Worm (Caenorhabditis elegans) whole organism, L4 larva: ENCODE data around the gene riok-3.
A peak's percentile ranks its signal among the peaks of the same experiment; 100 is the strongest.
"Not testable (repeated sequence)": the region's sequence is repeated elsewhere in the genome, so short reads cannot be mapped to it uniquely, and the experiment has no call there.

Experiments
- D1046.2 ChIP-seq: fragments of 200-800 bp; sonication (Bioruptor generic); IDR thresholded peaks from 2 replicates; pipeline ENCODE4 v1.3.6; 2022; ENCODE audit warnings: missing genetic modification characterization, missing compliant biosample characterization
- F26F4.8 ChIP-seq: fragments of 200-800 bp; sonication (Bioruptor generic); conservative IDR thresholded peaks from 2 replicates; pipeline ENCODE4 v1.3.6; 2022; ENCODE audit warnings: missing genetic modification characterization, missing compliant biosample characterization
- F44E2.7 ChIP-seq: fragments of 200-800 bp; sonication (Bioruptor generic); IDR thresholded peaks from 2 replicates; pipeline ENCODE4 v2.1.2; 2022; ENCODE audit warnings: missing genetic modification characterization, missing compliant biosample characterization
- T26A8.4 ChIP-seq: fragments of 200-800 bp; sonication (Bioruptor generic); IDR thresholded peaks from 2 replicates; pipeline ENCODE4 v1.3.6; 2022; ENCODE audit warnings: missing genetic modification characterization, missing compliant biosample characterization
- Y48G9A.11 ChIP-seq: fragments of 200-800 bp; sonication (Bioruptor generic); IDR thresholded peaks from 2 replicates; pipeline ENCODE4 v1.3.6; 2022; ENCODE audit warnings: missing genetic modification reagents, missing genetic modification characterization, missing compliant biosample characterization
- ZK337.2 ChIP-seq: fragments of 200-800 bp; sonication (Bioruptor generic); IDR thresholded peaks from 2 replicates; pipeline ENCODE4 v1.3.6; 2022; ENCODE audit warnings: missing genetic modification reagents, missing genetic modification characterization, missing compliant biosample characterization
- arid-1 ChIP-seq: fragments of 200-800 bp; sonication (Bioruptor generic); conservative IDR thresholded peaks from 2 replicates; pipeline ENCODE4 v1.3.6; 2022; ENCODE audit warnings: missing genetic modification reagents, missing genetic modification characterization, missing compliant biosample characterization
- cey-2 ChIP-seq: sonication (generic microtip); optimal IDR thresholded peaks from 3 replicates; lab custom pipeline; 2017; ENCODE audit warnings: missing genetic modification characterization, mild to moderate bottlenecking, missing compliant biosample characterization, antibody characterized with exemption, borderline replicate concordance; ENCODE audit not compliant: insufficient read depth
- ctbp-1 ChIP-seq: fragments of 200-800 bp; sonication (Bioruptor generic); IDR thresholded peaks from 2 replicates; pipeline ENCODE4 v1.3.6; 2022; ENCODE audit warnings: missing genetic modification reagents, missing genetic modification characterization, missing compliant biosample characterization
- daf-12 ChIP-seq: fragments of 150-350 bp; optimal IDR thresholded peaks from 2 replicates; lab custom pipeline; 2014; ENCODE audit warnings: missing biosample characterization, missing genetic modification reagents, missing genetic modification characterization
- dmd-6 ChIP-seq: fragments of 200-800 bp; sonication (Bioruptor generic); IDR thresholded peaks from 2 replicates; pipeline ENCODE4 v1.3.6; 2022; ENCODE audit warnings: missing genetic modification reagents, missing genetic modification characterization, missing compliant biosample characterization
- dmd-8 ChIP-seq: fragments of 200-800 bp; sonication (Bioruptor generic); IDR thresholded peaks from 2 replicates; pipeline ENCODE4 v1.3.6; 2022; ENCODE audit warnings: missing genetic modification characterization, missing compliant biosample characterization
- dpl-1 ChIP-seq: fragments of 150-350 bp; optimal IDR thresholded peaks from 2 replicates; lab custom pipeline; 2014; ENCODE audit warnings: missing biosample characterization, missing genetic modification reagents, missing genetic modification characterization
- duxl-1 ChIP-seq: sonication (generic microtip); optimal IDR thresholded peaks from 2 replicates; lab custom pipeline; 2016; ENCODE audit warnings: mild to moderate bottlenecking, missing genetic modification characterization, moderate library complexity, missing compliant biosample characterization; ENCODE audit not compliant: poor library complexity
- dve-1 ChIP-seq: sonication (generic microtip); optimal IDR thresholded peaks from 2 replicates; lab custom pipeline; 2017; ENCODE audit warnings: antibody characterized with exemption, mild to moderate bottlenecking, missing genetic modification characterization, missing compliant biosample characterization; ENCODE audit not compliant: insufficient read depth
- fkh-10 ChIP-seq: fragments of 150-350 bp; optimal IDR thresholded peaks from 2 replicates; lab custom pipeline; 2014; ENCODE audit warnings: missing biosample characterization, missing genetic modification reagents, missing genetic modification characterization
- hif-1 ChIP-seq, 2 experiments: sonication (generic microtip); optimal IDR thresholded peaks; 2 replicates each; lab custom pipeline; 2016 to 2017; ENCODE audit warnings: missing compliant biosample characterization in 2 of 2, missing genetic modification characterization in 2 of 2, missing genetic modification reagents in 2 of 2, missing genotype in 2 of 2, mild to moderate bottlenecking in 1 of 2
- hlh-30 ChIP-seq: sonication (generic microtip); optimal IDR thresholded peaks from 2 replicates; lab custom pipeline; 2017; ENCODE audit warnings: antibody characterized with exemption, mild to moderate bottlenecking, missing genetic modification characterization, missing compliant biosample characterization; ENCODE audit not compliant: insufficient read depth
- hmg-1.1 ChIP-seq: fragments of 200-800 bp; sonication (Bioruptor generic); IDR thresholded peaks from 2 replicates; pipeline ENCODE4 v1.3.6; 2022; ENCODE audit warnings: missing genetic modification reagents, missing genetic modification characterization, missing compliant biosample characterization
- lim-7 ChIP-seq: fragments of 200-800 bp; sonication (Bioruptor generic); IDR thresholded peaks from 2 replicates; pipeline ENCODE4 v1.3.6; 2022; ENCODE audit warnings: missing genetic modification characterization, missing compliant biosample characterization
- lin-1 ChIP-seq: fragments of 200-800 bp; sonication (Bioruptor generic); IDR thresholded peaks from 2 replicates; pipeline ENCODE4 v1.3.6; 2022; ENCODE audit warnings: missing genetic modification reagents, missing genetic modification characterization, missing compliant biosample characterization
- lin-13 ChIP-seq: fragments of 150-350 bp; optimal IDR thresholded peaks from 2 replicates; lab custom pipeline; 2014; ENCODE audit warnings: missing biosample characterization, missing genetic modification reagents, missing genetic modification characterization
- lin-38 ChIP-seq: fragments of 200-800 bp; sonication (Bioruptor generic); IDR thresholded peaks from 2 replicates; pipeline ENCODE4 v1.3.6; 2022; ENCODE audit warnings: missing genetic modification reagents, missing genetic modification characterization, missing compliant biosample characterization
- lir-3 ChIP-seq: sonication (generic microtip); optimal IDR thresholded peaks from 2 replicates; lab custom pipeline; 2016; ENCODE audit warnings: mild to moderate bottlenecking, missing genetic modification characterization, missing compliant biosample characterization
- lsy-2 ChIP-seq, 2 experiments: fragments of 150-350 bp in 1 of 2; sonication (generic microtip) in 1 of 2; optimal IDR thresholded peaks; 2 replicates each; lab custom pipeline; 2014 to 2017; ENCODE audit warnings: missing biosample characterization in 2 of 2, missing genetic modification characterization in 2 of 2
- madf-5 ChIP-seq, 2 experiments: fragments of 200-800 bp; sonication (Bioruptor generic); IDR thresholded peaks; 2 replicates each; pipeline ENCODE4 v1.3.6; 2022; ENCODE audit warnings: missing compliant biosample characterization in 2 of 2, missing genetic modification characterization in 2 of 2
- madf-9 ChIP-seq: fragments of 200-800 bp; sonication (Bioruptor generic); conservative IDR thresholded peaks from 2 replicates; pipeline ENCODE4 v1.3.6; 2022; ENCODE audit warnings: missing genetic modification reagents, missing genetic modification characterization, missing compliant biosample characterization
- mdt-29 ChIP-seq: fragments of 200-800 bp; sonication (Bioruptor generic); IDR thresholded peaks from 2 replicates; pipeline ENCODE4 v1.3.6; 2022; ENCODE audit warnings: missing genetic modification reagents, missing genetic modification characterization, missing compliant biosample characterization
- mes-2 ChIP-seq: sonication (generic microtip); optimal IDR thresholded peaks from 2 replicates; lab custom pipeline; 2016; ENCODE audit warnings: missing genotype, mild to moderate bottlenecking, missing genetic modification characterization, missing compliant biosample characterization; ENCODE audit not compliant: poor library complexity, severe bottlenecking
- nhr-11 ChIP-seq: fragments of 150-350 bp; optimal IDR thresholded peaks from 2 replicates; lab custom pipeline; 2014; ENCODE audit warnings: missing biosample characterization, missing genetic modification characterization
- nhr-76 ChIP-seq: fragments of 150-350 bp; optimal IDR thresholded peaks from 2 replicates; lab custom pipeline; 2014; ENCODE audit warnings: missing biosample characterization, missing genetic modification characterization
- nhr-77 ChIP-seq: fragments of 150-350 bp; optimal IDR thresholded peaks from 2 replicates; lab custom pipeline; 2014; ENCODE audit warnings: missing biosample characterization, missing genetic modification characterization
- pha-4 ChIP-seq, 2 experiments: fragments of 150-350 bp in 1 of 2; fragments of 200-800 bp in 1 of 2; sonication (Bioruptor generic) in 1 of 2; IDR thresholded peaks in 1 of 2; optimal IDR thresholded peaks in 1 of 2; 2 replicates each; pipeline versions ENCODE4 v1.3.6 to Lab custom; 2014 to 2022; ENCODE audit warnings: missing genetic modification characterization in 2 of 2, missing genetic modification reagents in 2 of 2, missing biosample characterization in 1 of 2, missing compliant biosample characterization in 1 of 2
- pqm-1 ChIP-seq: sonication (generic microtip); optimal IDR thresholded peaks from 2 replicates; lab custom pipeline; 2017; ENCODE audit warnings: missing biosample characterization, missing genetic modification characterization
- saeg-2 ChIP-seq: fragments of 200-800 bp; sonication (Bioruptor generic); IDR thresholded peaks from 2 replicates; pipeline ENCODE4 v1.3.6; 2022; ENCODE audit warnings: missing genetic modification reagents, missing genetic modification characterization, missing compliant biosample characterization
- skn-1 ChIP-seq: fragments of 150-350 bp; optimal IDR thresholded peaks from 2 replicates; lab custom pipeline; 2014; ENCODE audit warnings: missing biosample characterization, missing genetic modification characterization
- snpc-1.2 ChIP-seq: fragments of 200-800 bp; sonication (Bioruptor generic); IDR thresholded peaks from 2 replicates; pipeline ENCODE4 v1.3.6; 2022; ENCODE audit warnings: missing genetic modification reagents, missing genetic modification characterization, missing compliant biosample characterization
- spr-1 ChIP-seq: sonication (generic microtip); optimal IDR thresholded peaks from 2 replicates; lab custom pipeline; 2016; ENCODE audit warnings: mild to moderate bottlenecking, missing genetic modification characterization, missing compliant biosample characterization
- spr-3 ChIP-seq: fragments of 200-800 bp; sonication (Bioruptor generic); optimal IDR thresholded peaks from 2 replicates; lab custom pipeline; 2018; ENCODE audit warnings: mild to moderate bottlenecking, missing genetic modification characterization, missing compliant biosample characterization
- tag-97 ChIP-seq: fragments of 200-800 bp; sonication (Bioruptor generic); IDR thresholded peaks from 2 replicates; pipeline ENCODE4 v1.3.6; 2022; ENCODE audit warnings: missing genetic modification characterization, missing compliant biosample characterization
- tra-1 ChIP-seq: fragments of 200-800 bp; sonication (Bioruptor generic); IDR thresholded peaks from 2 replicates; pipeline ENCODE4 v1.3.6; 2022; ENCODE audit warnings: missing genetic modification reagents, missing genetic modification characterization, missing compliant biosample characterization
- unc-130 ChIP-seq: sonication (generic microtip); optimal IDR thresholded peaks from 2 replicates; lab custom pipeline; 2016; ENCODE audit warnings: missing genetic modification reagents, missing genetic modification characterization, missing compliant biosample characterization
- vab-7 ChIP-seq: fragments of 200-800 bp; sonication (Bioruptor generic); IDR thresholded peaks from 2 replicates; pipeline ENCODE4 v1.3.6; 2022; ENCODE audit warnings: missing genetic modification reagents, missing genetic modification characterization, missing compliant biosample characterization
- zfp-2 ChIP-seq: sonication (generic microtip); optimal IDR thresholded peaks from 2 replicates; lab custom pipeline; 2016; ENCODE audit warnings: mild to moderate bottlenecking, missing genetic modification characterization, missing compliant biosample characterization
- ztf-11 ChIP-seq: fragments of 150-350 bp; optimal IDR thresholded peaks from 2 replicates; lab custom pipeline; 2014; ENCODE audit warnings: missing biosample characterization, missing genetic modification characterization
- ztf-7 ChIP-seq: fragments of 150-350 bp; optimal IDR thresholded peaks from 2 replicates; lab custom pipeline; 2014; ENCODE audit warnings: missing biosample characterization, missing genetic modification characterization

Gene riok-3

DNA sequence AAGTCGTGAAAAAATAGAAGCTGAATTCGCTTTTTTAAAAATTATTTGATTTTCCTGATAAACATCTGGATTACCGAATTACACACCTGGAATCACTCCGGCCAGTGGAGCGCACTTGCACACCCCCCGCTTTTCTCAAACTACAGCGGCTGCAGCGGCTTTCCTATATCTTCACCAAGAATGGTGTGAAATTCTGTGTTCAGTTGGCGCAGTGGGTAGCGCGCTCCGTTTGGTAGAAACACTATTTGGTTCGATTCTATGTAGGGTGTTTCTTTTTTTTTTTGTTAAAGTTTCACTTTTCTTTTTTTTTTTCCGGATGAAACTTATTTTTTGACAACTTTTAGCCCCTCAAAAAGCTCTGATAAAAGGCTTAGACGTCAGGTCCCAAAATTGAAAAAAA lies 44.3 kb upstream of the riok-3 start:
- TF ChIP-seq mdt-29 (peak; percentile 47; the same call in 1 of the 2 replicates), F44E2.7 (0 out of 2 replicates have a peak, but pooled peaks have one; percentile 20), lin-38 (GFP tag; lab: Robert Waterston, UW) (peak; percentile 86), dmd-8 (GFP tag; lab: Robert Waterston, UW) (peak; percentile 66; the same call in 1 of the 2 replicates), lin-1 (GFP tag; lab: Robert Waterston, UW) (peak; percentile 28; the same call in 1 of the 2 replicates), snpc-1.2 (GFP tag; lab: Robert Waterston, UW) (peak; percentile 73), ZK337.2 (GFP tag; lab: Robert Waterston, UW) (0 out of 2 replicates have a peak, but pooled peaks have one; percentile 48), ctbp-1 (GFP tag; lab: Robert Waterston, UW) (peak; percentile 34; the same call in 1 of the 2 replicates), lim-7 (GFP tag; lab: Robert Waterston, UW) (peak; percentile 73), vab-7 (GFP tag; lab: Robert Waterston, UW) (peak; percentile 69), Y48G9A.11 (GFP tag; lab: Robert Waterston, UW) (peak; percentile 58), F26F4.8 (GFP tag; lab: Robert Waterston, UW) (peak; percentile 54; the same call in 1 of the 2 replicates), arid-1 (peak; percentile 63; the same call in 1 of the 2 replicates), hmg-1.1 (GFP tag; lab: Robert Waterston, UW) (peak; percentile 51; the same call in 1 of the 2 replicates), madf-9 (0 out of 2 replicates have a peak, but pooled peaks have one; percentile 42), tra-1 (GFP tag; lab: Robert Waterston, UW) (0 out of 2 replicates have a peak, but pooled peaks have one; percentile 31), pha-4 (GFP tag; IDR thresholded peaks at IDR 0.05; lab: Robert Waterston, UW) (peak; percentile 60; the same call in 1 of the 2 replicates), madf-5 (GFP tag; IDR thresholded peaks at IDR 0.05; lab: Robert Waterston, UW) (0 out of 4 replicates have a peak, but pooled peaks of 1 of the 2 experiments have one; percentile 17), D1046.2 (GFP tag; lab: Robert Waterston, UW) (peak; percentile 59; the same call in 1 of the 2 replicates)
- not testable (repeated sequence) for TF ChIP-seq pha-4 (tag; optimal IDR thresholded peaks at IDR 0.05; lab: Kevin White, UChicago)

DNA sequence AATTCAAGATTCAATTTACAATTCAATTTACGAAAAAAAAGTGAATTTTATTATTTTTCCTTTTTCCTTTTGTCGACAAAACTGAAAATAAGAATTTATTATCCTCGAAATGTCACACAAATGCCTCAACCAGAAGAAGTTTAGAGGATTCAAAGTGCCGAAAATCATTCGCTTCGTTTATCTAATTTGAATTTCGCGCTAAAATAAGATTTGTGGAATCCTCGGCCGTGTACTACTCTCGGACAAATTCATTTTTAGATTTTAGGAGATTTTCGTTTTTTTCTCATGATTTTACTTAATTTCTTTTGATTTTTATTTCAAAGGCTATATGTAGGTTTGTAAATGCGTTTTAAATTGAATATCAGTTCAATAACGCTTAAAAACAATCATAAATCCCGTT lies 43.8 kb upstream of the riok-3 start:
- TF ChIP-seq tag-97 (GFP tag; lab: Robert Waterston, UW) (no peak), ZK337.2 (GFP tag; lab: Robert Waterston, UW) (no peak), zfp-2 (tag; lab: Kevin White, UChicago) (no peak), cey-2 (tag; lab: Kevin White, UChicago) (no peak), dpl-1 (GFP tag; lab: Kevin White, UChicago) (peak; percentile 43), spr-1 (tag; lab: Kevin White, UChicago) (no peak), dve-1 (tag; lab: Kevin White, UChicago) (no peak), fkh-10 (no peak), skn-1 (tag; lab: Kevin White, UChicago) (no peak), lin-13 (no peak), mes-2 (tag; lab: Kevin White, UChicago) (peak; percentile 38), T26A8.4 (GFP tag; lab: Robert Waterston, UW) (no peak), snpc-1.2 (GFP tag; lab: Robert Waterston, UW) (no peak)

DNA sequence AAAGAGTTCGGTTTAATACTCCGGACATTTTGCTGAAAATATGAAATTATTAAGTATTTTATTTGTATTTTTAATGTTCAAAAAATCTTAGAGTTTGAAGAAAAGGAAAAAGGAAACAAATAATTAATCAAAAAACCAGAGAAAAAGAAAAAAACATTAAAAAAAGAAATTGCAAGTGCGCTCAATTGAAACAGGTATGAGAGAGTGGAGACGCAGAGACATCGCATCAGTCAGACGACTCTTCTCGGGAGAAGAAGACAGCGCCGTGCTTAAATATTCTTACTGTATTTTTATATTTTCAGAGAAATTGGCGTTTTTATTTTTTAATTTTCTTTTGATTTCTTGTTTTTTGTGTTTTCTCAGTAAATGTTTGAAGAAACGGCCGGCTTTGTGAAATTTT lies 43.3 kb upstream of the riok-3 start, which contains the start of gene mrpl-36:
Gene mrpl-36, minus strand, starts transcription at position 34 of the 400 bp plus-strand sequence.
- TF ChIP-seq hlh-30 (tag; lab: Kevin White, UChicago) (peak; percentile 36), saeg-2 (GFP tag; lab: Robert Waterston, UW) (no peak), hif-1 (tag; optimal IDR thresholded peaks at IDR 0.05; lab: Kevin White, UChicago) (no peak), duxl-1 (no peak), spr-3 (GFP tag; lab: Kevin White, UChicago) (no peak), ztf-7 (no peak), nhr-77 (tag; lab: Kevin White, UChicago) (no peak), lin-38 (GFP tag; lab: Robert Waterston, UW) (peak; percentile 86), dve-1 (tag; lab: Kevin White, UChicago) (peak; percentile 33), lsy-2 (tag; optimal IDR thresholded peaks at IDR 0.05; lab: Kevin White, UChicago) (peak in 1 of 2 experiments; percentile 74), lir-3 (tag; lab: Kevin White, UChicago) (no peak), dmd-6 (GFP tag; lab: Robert Waterston, UW) (peak; percentile 19; the same call in 1 of the 2 replicates), nhr-76 (tag; lab: Kevin White, UChicago) (no peak), unc-130 (GFP tag; lab: Kevin White, UChicago) (no peak), daf-12 (tag; lab: Kevin White, UChicago) (no peak), ztf-11 (tag; lab: Kevin White, UChicago) (no peak), nhr-11 (tag; lab: Kevin White, UChicago) (no peak), pqm-1 (tag; lab: Kevin White, UChicago) (no peak), lin-13 (no peak)
